Worm (Caenorhabditis elegans) whole organism, mixed stage, embryonic: Measurements from ENCODE around the gene feh-1.
A peak's percentile ranks its signal among the peaks of the same experiment; 100 is the strongest.
"Not testable (repeated sequence)": the region's sequence is repeated elsewhere in the genome, so short reads cannot be mapped to it uniquely, and the experiment has no call there.

Experiments used
- M03D4.4 ChIP-seq: sonication (generic microtip); optimal IDR thresholded peaks from 2 replicates; lab custom pipeline; 2017; ENCODE audit warnings: mild to moderate bottlenecking, missing genetic modification characterization, missing compliant biosample characterization
- bed-3 ChIP-seq: fragments of 200-800 bp; sonication (Bioruptor generic); optimal IDR thresholded peaks from 3 replicates; lab custom pipeline; 2018; ENCODE audit warnings: mild to moderate bottlenecking, missing genetic modification characterization, moderate library complexity, missing compliant biosample characterization
- blmp-1 ChIP-seq: fragments of 150-350 bp; optimal IDR thresholded peaks from 2 replicates; lab custom pipeline; 2014; ENCODE audit warnings: missing biosample characterization, missing genetic modification characterization
- ceh-39 ChIP-seq: fragments of 150-350 bp; optimal IDR thresholded peaks from 2 replicates; lab custom pipeline; 2014; ENCODE audit warnings: missing biosample characterization, missing genetic modification characterization
- ceh-43 ChIP-seq: fragments of 200-800 bp; sonication (Bioruptor generic); optimal IDR thresholded peaks from 2 replicates; lab custom pipeline; 2018; ENCODE audit warnings: mild to moderate bottlenecking, missing genetic modification characterization, moderate library complexity, missing compliant biosample characterization
- ceh-83 ChIP-seq: fragments of 200-800 bp; sonication (Bioruptor generic); optimal IDR thresholded peaks from 2 replicates; lab custom pipeline; 2018; ENCODE audit warnings: mild to moderate bottlenecking, missing genetic modification characterization, missing compliant biosample characterization
- ces-1 ChIP-seq: fragments of 150-350 bp; optimal IDR thresholded peaks from 2 replicates; lab custom pipeline; 2014; ENCODE audit warnings: missing biosample characterization, missing genetic modification reagents, missing genetic modification characterization
- cnd-1 ChIP-seq: fragments of 200-800 bp; sonication (Bioruptor generic); optimal IDR thresholded peaks from 2 replicates; lab custom pipeline; 2018; ENCODE audit warnings: mild to moderate bottlenecking, missing genetic modification characterization, missing compliant biosample characterization
- drap-1 ChIP-seq: fragments of 200-800 bp; sonication (Bioruptor generic); optimal IDR thresholded peaks from 3 replicates; lab custom pipeline; 2018; ENCODE audit warnings: mild to moderate bottlenecking, missing genetic modification characterization, missing compliant biosample characterization
- elt-1 ChIP-seq: sonication (generic microtip); optimal IDR thresholded peaks from 2 replicates; lab custom pipeline; 2017; ENCODE audit warnings: missing genetic modification characterization, mild to moderate bottlenecking, missing compliant biosample characterization, antibody characterized with exemption, moderate library complexity, borderline replicate concordance; ENCODE audit not compliant: insufficient read depth
- elt-3 ChIP-seq: fragments of 150-350 bp; optimal IDR thresholded peaks from 2 replicates; lab custom pipeline; 2014; ENCODE audit warnings: missing biosample characterization, missing genetic modification characterization
- flh-1 ChIP-seq: fragments of 200-800 bp; sonication (Bioruptor generic); optimal IDR thresholded peaks from 2 replicates; lab custom pipeline; 2018; ENCODE audit warnings: mild to moderate bottlenecking, missing genetic modification characterization, moderate library complexity, missing compliant biosample characterization
- ham-2 ChIP-seq: fragments of 200-800 bp; sonication (Bioruptor generic); optimal IDR thresholded peaks from 2 replicates; lab custom pipeline; 2018; ENCODE audit warnings: mild to moderate bottlenecking, missing genetic modification characterization, missing compliant biosample characterization
- hlh-1 ChIP-seq: fragments of 150-350 bp; optimal IDR thresholded peaks from 2 replicates; lab custom pipeline; 2014; ENCODE audit warnings: missing biosample characterization, missing genetic modification reagents, missing genetic modification characterization
- lin-13 ChIP-seq: fragments of 150-350 bp; optimal IDR thresholded peaks from 2 replicates; lab custom pipeline; 2014; ENCODE audit warnings: missing biosample characterization, missing genetic modification characterization
- lin-32 ChIP-seq: fragments of 200-800 bp; sonication (Bioruptor generic); optimal IDR thresholded peaks from 2 replicates; lab custom pipeline; 2018; ENCODE audit warnings: mild to moderate bottlenecking, missing genetic modification characterization, missing compliant biosample characterization
- lsy-2 ChIP-seq: fragments of 150-350 bp; optimal IDR thresholded peaks from 2 replicates; lab custom pipeline; 2014; ENCODE audit warnings: missing biosample characterization, missing genetic modification characterization
- mab-5 ChIP-seq: fragments of 150-350 bp; optimal IDR thresholded peaks from 2 replicates; lab custom pipeline; 2014; ENCODE audit warnings: missing biosample characterization, missing genetic modification characterization
- mep-1 ChIP-seq: fragments of 150-350 bp; optimal IDR thresholded peaks from 2 replicates; lab custom pipeline; 2017; ENCODE audit warnings: missing biosample characterization, missing genetic modification reagents, missing genetic modification characterization, inconsistent platforms
- mls-2 ChIP-seq: sonication (generic microtip); optimal IDR thresholded peaks from 2 replicates; lab custom pipeline; 2016; ENCODE audit warnings: mild to moderate bottlenecking, missing genetic modification characterization, moderate library complexity, missing compliant biosample characterization
- nhr-12 ChIP-seq: fragments of 150-350 bp; optimal IDR thresholded peaks from 2 replicates; lab custom pipeline; 2014; ENCODE audit warnings: missing biosample characterization, missing genetic modification characterization
- nhr-2 ChIP-seq: fragments of 150-350 bp; optimal IDR thresholded peaks from 2 replicates; lab custom pipeline; 2014; ENCODE audit warnings: missing biosample characterization, missing genetic modification characterization
- nhr-237 ChIP-seq: fragments of 150-350 bp; optimal IDR thresholded peaks from 2 replicates; lab custom pipeline; 2014; ENCODE audit warnings: missing biosample characterization, missing genetic modification characterization
- nhr-28 ChIP-seq: fragments of 150-350 bp; optimal IDR thresholded peaks from 2 replicates; lab custom pipeline; 2014; ENCODE audit warnings: missing biosample characterization, missing genetic modification characterization
- nhr-76 ChIP-seq: sonication (generic microtip); optimal IDR thresholded peaks from 2 replicates; lab custom pipeline; 2017; ENCODE audit warnings: missing biosample characterization, missing genetic modification characterization
- pha-4 ChIP-seq: fragments of 150-350 bp; optimal IDR thresholded peaks from 2 replicates; lab custom pipeline; 2018; ENCODE audit warnings: missing biosample characterization, missing genetic modification reagents, missing genetic modification characterization
- sem-2 ChIP-seq: fragments of 200-800 bp; sonication (Bioruptor generic); optimal IDR thresholded peaks from 2 replicates; lab custom pipeline; 2018; ENCODE audit warnings: mild to moderate bottlenecking, missing genetic modification characterization, missing compliant biosample characterization
- snpc-4 ChIP-seq: fragments of 150-350 bp; optimal IDR thresholded peaks from 2 replicates; lab custom pipeline; 2014; ENCODE audit warnings: missing biosample characterization, missing genetic modification characterization
- sptf-1 ChIP-seq: sonication (generic microtip); optimal IDR thresholded peaks from 2 replicates; lab custom pipeline; 2017; ENCODE audit warnings: mild to moderate bottlenecking, missing genetic modification characterization, moderate library complexity, missing compliant biosample characterization
- tbx-8 ChIP-seq: fragments of 200-800 bp; sonication (Bioruptor generic); optimal IDR thresholded peaks from 2 replicates; lab custom pipeline; 2018; ENCODE audit warnings: mild to moderate bottlenecking, missing genetic modification characterization, moderate library complexity, missing compliant biosample characterization
- unc-120 ChIP-seq: sonication (generic microtip); optimal IDR thresholded peaks from 2 replicates; lab custom pipeline; 2017; ENCODE audit warnings: missing genetic modification characterization, missing compliant biosample characterization; ENCODE audit not compliant: poor library complexity, severe bottlenecking
- unc-39 ChIP-seq: fragments of 150-350 bp; optimal IDR thresholded peaks from 2 replicates; lab custom pipeline; 2014; ENCODE audit warnings: missing biosample characterization, missing genetic modification characterization
- unc-62 ChIP-seq: fragments of 150-350 bp; optimal IDR thresholded peaks from 2 replicates; lab custom pipeline; 2014; ENCODE audit warnings: missing biosample characterization, missing genetic modification reagents, missing genetic modification characterization
- zip-8 ChIP-seq: fragments of 150-350 bp; optimal IDR thresholded peaks from 2 replicates; lab custom pipeline; 2014; ENCODE audit warnings: missing biosample characterization, missing genetic modification characterization
- ztf-11 ChIP-seq: fragments of 150-350 bp; optimal IDR thresholded peaks from 2 replicates; lab custom pipeline; 2014; ENCODE audit warnings: missing biosample characterization, missing genetic modification characterization

Gene feh-1

DNA sequence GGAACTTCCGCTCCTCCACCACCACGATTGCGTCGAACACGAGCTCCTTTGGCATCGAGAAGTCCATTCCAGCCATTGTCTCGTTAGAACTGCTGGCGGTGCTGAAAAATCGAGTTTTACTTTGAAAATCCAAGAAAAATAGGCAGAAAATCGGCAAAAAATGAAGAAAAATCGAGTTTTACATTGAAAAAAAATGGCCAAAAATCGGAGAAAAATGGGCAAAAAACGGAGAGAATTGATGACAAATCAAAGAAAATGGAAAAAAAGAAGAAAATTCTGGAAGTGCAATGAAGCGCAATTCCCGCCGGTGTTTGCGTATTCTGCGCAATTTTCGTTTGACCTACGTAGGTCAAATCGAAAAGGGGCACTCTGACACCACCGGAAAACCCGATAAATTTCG lies 14.2 kb downstream of the feh-1 start, which contains the start of gene Y54F10AM.11:
Gene Y54F10AM.11, minus strand, starts transcription at position 101 of the 400 bp plus-strand sequence.
- TF ChIP-seq zip-8 (tag; lab: Kevin White, UChicago); nhr-28; drap-1 (GFP tag; lab: Kevin White, UChicago): not testable (repeated sequence)

DNA sequence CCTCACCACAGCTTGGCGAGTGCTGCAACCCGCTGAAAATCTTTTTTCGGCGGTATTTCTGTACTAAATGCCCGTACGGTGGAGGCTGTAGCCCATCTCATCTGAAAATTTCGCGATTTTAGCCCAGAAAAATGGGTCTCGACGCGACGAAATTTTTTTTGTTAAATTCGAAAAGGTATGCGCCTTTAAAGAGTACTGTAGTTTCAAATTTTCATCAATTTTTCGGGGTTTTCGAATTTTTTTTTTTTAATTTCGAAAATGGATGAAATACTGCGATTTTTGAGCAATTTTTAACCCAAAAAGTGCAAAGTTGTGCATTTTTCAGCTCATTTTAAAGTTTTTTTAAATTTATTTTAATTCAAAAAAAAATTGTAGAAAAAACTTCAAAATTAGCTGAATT lies 21.7 kb downstream of the feh-1 start, which contains the start of gene Y54F10AR.2:
Gene Y54F10AR.2, minus strand, starts transcription at position 101 of the 400 bp plus-strand sequence.
- TF ChIP-seq mab-5 (tag; lab: Kevin White, UChicago) (no peak), unc-62 (no peak)

DNA sequence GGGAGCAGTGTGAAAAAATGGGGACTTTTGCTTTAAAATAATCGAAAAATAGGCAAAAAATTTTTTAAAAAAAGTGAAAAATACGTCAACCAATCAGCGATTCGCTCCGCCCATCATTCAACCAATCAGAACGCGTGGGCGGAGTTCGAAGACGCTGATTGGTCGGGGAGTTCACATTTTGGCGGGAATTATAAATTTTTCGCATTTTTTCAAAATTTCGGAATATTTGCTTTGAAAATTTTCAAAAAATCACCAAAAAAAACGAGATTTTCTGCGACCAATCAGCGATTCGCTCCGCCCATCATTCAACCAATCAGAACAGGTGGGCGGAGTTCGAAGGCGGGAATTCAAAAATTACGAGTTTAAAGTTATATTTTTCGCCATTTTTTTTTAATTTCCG lies 22.7 kb downstream of the feh-1 start:
- no peak for TF ChIP-seq sptf-1
- no peak for TF ChIP-seq unc-39 (tag; lab: Kevin White, UChicago)

DNA sequence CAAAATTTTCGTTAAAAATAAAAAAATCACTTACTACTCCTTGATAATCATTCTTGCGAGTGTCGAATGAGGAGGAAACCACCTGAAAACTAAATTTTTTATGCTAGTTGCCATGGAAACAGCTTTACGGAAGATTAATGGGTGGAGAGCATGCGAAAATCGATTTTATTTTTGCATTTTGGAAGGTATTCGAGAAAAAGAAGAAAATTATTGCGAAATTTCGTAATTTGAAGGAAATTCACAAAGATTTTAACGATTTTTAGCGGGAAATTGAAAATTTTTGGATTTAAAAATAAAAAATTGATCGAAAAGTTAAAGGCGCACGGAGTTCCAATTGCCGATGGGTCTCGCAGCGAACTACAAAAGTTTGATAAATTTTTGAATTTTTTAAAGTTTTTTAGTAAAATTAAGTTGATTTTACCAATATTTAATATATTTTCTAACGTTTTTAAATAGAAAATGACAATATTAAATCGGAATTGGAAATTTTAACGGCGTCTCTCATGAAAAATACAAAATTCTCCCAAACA lies 26.0 kb downstream of the feh-1 start, which contains the start of gene Y54F10AR.1:
Gene Y54F10AR.1, minus strand, starts transcription at position 51 of the 530 bp plus-strand sequence.
- TF ChIP-seq tbx-8 (GFP tag; lab: Kevin White, UChicago) (no peak), nhr-28 (no peak), mls-2 (tag; lab: Kevin White, UChicago) (no peak), nhr-2 (tag; lab: Kevin White, UChicago) (no peak), elt-3 (tag; lab: Kevin White, UChicago) (no peak), sptf-1 (no peak), ztf-11 (tag; lab: Kevin White, UChicago) (no peak), pha-4 (tag; lab: Kevin White, UChicago) (no peak), ham-2 (GFP tag; lab: Kevin White, UChicago) (no peak), zip-8 (tag; lab: Kevin White, UChicago) (no peak), bed-3 (GFP tag; lab: Kevin White, UChicago) (no peak), ces-1 (no peak), unc-39 (tag; lab: Kevin White, UChicago) (no peak), nhr-76 (tag; lab: Kevin White, UChicago) (no peak), blmp-1 (tag; lab: Kevin White, UChicago) (no peak), nhr-12 (tag; lab: Kevin White, UChicago) (no peak), ceh-39 (tag; lab: Kevin White, UChicago) (no peak), mab-5 (tag; lab: Kevin White, UChicago) (no peak), unc-62 (no peak), lin-32 (GFP tag; lab: Kevin White, UChicago) (no peak)

DNA sequence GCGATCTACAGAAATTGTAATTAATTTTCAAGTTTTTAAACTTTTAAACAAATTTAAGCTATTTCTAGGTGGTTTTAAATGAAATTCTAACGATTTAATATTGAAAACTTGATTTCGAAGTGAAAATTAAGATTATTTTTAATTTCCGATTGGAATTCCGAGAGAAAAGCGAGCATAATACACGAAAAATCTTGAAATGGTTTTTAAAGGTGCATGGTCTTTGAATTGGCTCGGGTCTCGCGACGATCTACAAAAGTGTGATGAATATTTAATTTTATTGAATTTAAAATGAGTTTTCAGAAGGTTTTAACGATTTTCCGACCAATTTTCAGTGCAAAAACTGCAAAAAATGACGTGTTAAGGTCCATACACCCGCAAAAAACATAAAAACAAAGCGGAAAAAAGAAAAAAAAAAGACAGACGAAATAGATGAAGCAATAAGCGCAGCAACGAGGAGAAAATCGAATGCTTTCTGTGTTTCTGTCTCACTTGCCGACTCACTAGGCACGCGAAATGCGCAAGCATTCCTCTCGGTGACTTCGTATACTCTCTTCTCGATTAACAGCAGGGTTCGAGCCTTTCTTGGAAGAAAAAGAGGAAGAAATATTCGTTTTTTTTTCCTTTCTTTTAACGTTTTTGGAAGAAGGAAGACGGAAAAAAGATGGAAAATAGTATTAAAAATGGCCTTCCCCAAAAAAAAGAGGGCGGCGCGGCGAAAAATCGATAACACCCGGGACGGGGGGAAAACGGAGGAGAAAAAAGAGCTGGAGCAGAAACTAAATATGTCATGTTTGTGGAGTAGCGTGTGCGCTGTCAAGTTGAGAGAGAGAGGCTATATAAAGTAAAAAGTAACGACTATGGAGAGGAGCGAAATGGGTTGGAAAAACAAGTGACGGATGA lies 26.9 kb downstream of the feh-1 start:
- TF ChIP-seq pha-4 (tag; lab: Kevin White, UChicago): no peak
- TF ChIP-seq lin-32 (GFP tag; lab: Kevin White, UChicago): peak; percentile 2
- no peak for TF ChIP-seq elt-1 (tag; lab: Kevin White, UChicago)
- no peak for TF ChIP-seq ztf-11 (tag; lab: Kevin White, UChicago)
- peak; percentile 49 for TF ChIP-seq ces-1
- no peak for TF ChIP-seq zip-8 (tag; lab: Kevin White, UChicago)
- no peak for TF ChIP-seq unc-62
- TF ChIP-seq lsy-2 (tag; lab: Kevin White, UChicago): peak; percentile 44
- TF ChIP-seq ham-2 (GFP tag; lab: Kevin White, UChicago): peak; percentile 69
- peak; percentile 43 for TF ChIP-seq mep-1
- TF ChIP-seq snpc-4 (tag; lab: Kevin White, UChicago): no peak
- TF ChIP-seq nhr-12 (tag; lab: Kevin White, UChicago): no peak
- peak; percentile 19 for TF ChIP-seq M03D4.4 (tag; lab: Kevin White, UChicago)
- no peak for TF ChIP-seq nhr-237 (tag; lab: Kevin White, UChicago)
- TF ChIP-seq elt-3 (tag; lab: Kevin White, UChicago): no peak
- peak; percentile 7 for TF ChIP-seq hlh-1 (tag; lab: Kevin White, UChicago)
- peak; percentile 14 for TF ChIP-seq lin-13 (tag; lab: Kevin White, UChicago)
- peak; percentile 41 for TF ChIP-seq mls-2 (tag; lab: Kevin White, UChicago)
- no peak for TF ChIP-seq nhr-76 (tag; lab: Kevin White, UChicago)
- no peak for TF ChIP-seq cnd-1 (tag; lab: Kevin White, UChicago)
- TF ChIP-seq ceh-83 (GFP tag; lab: Kevin White, UChicago): peak; percentile 38
- no peak for TF ChIP-seq mab-5 (tag; lab: Kevin White, UChicago)
- TF ChIP-seq unc-120: peak; percentile 48
- TF ChIP-seq bed-3 (GFP tag; lab: Kevin White, UChicago): no peak
- TF ChIP-seq sptf-1: peak; percentile 75
- TF ChIP-seq nhr-28: no peak
- TF ChIP-seq unc-39 (tag; lab: Kevin White, UChicago): no peak
- no peak for TF ChIP-seq flh-1 (GFP tag; lab: Kevin White, UChicago)
- no peak for TF ChIP-seq tbx-8 (GFP tag; lab: Kevin White, UChicago)
- TF ChIP-seq blmp-1 (tag; lab: Kevin White, UChicago): no peak
- peak; percentile 5 for TF ChIP-seq ceh-43 (GFP tag; lab: Kevin White, UChicago)
- TF ChIP-seq nhr-2 (tag; lab: Kevin White, UChicago): no peak
- no peak for TF ChIP-seq sem-2 (GFP tag; lab: Kevin White, UChicago)
- TF ChIP-seq ceh-39 (tag; lab: Kevin White, UChicago): no peak
- TF ChIP-seq drap-1 (GFP tag; lab: Kevin White, UChicago): peak; percentile 38
